Fruit fly (Drosophila melanogaster) whole organism, adult: ENCODE results near the gene Vha13.
A peak's percentile ranks its signal among the peaks of the same experiment; 100 is the strongest.

Experiments used
- CG11617 ChIP-seq: fragments of 200-800 bp; sonication (Bioruptor generic); optimal IDR thresholded peaks from 2 replicates; lab custom pipeline; 2017; ENCODE audit warnings: mild to moderate bottlenecking, missing biosample characterization, missing genetic modification reagents, missing genetic modification characterization
- CG12768 ChIP-seq: fragments of 200-800 bp; sonication (Bioruptor generic); optimal IDR thresholded peaks from 2 replicates; lab custom pipeline; 2017; ENCODE audit warnings: missing biosample characterization, missing genetic modification characterization, mild to moderate bottlenecking, moderate library complexity, missing genetic modification reagents
- CG14711 ChIP-seq: fragments of 200-800 bp; sonication (Bioruptor generic); optimal IDR thresholded peaks from 2 replicates; lab custom pipeline; 2018; ENCODE audit warnings: missing biosample characterization, mild to moderate bottlenecking, missing genetic modification characterization, moderate library complexity
- CG1620 ChIP-seq: fragments of 200-800 bp; sonication (Bioruptor generic); optimal IDR thresholded peaks from 2 replicates; lab custom pipeline; 2016; ENCODE audit warnings: missing biosample characterization, missing genetic modification characterization
- CG33017 ChIP-seq: fragments of 200-800 bp; sonication (Bioruptor generic); optimal IDR thresholded peaks from 2 replicates; lab custom pipeline; 2018; ENCODE audit warnings: missing biosample characterization, mild to moderate bottlenecking, missing genetic modification characterization, moderate library complexity
- CG5204 ChIP-seq: fragments of 200-800 bp; sonication (Bioruptor generic); optimal IDR thresholded peaks from 2 replicates; lab custom pipeline; 2016; ENCODE audit warnings: missing biosample characterization, missing genetic modification characterization
- CG7045 ChIP-seq: fragments of 200-800 bp; sonication (Bioruptor generic); optimal IDR thresholded peaks from 2 replicates; lab custom pipeline; 2017; ENCODE audit warnings: missing biosample characterization, mild to moderate bottlenecking, missing genetic modification characterization
- CG7101 ChIP-seq: fragments of 200-800 bp; sonication (Bioruptor generic); optimal IDR thresholded peaks from 2 replicates; lab custom pipeline; 2018; ENCODE audit warnings: missing biosample characterization, mild to moderate bottlenecking, missing genetic modification characterization, moderate library complexity
- Clk ChIP-seq: fragments of 200-800 bp; sonication (Bioruptor generic); optimal IDR thresholded peaks from 2 replicates; lab custom pipeline; 2017; ENCODE audit warnings: missing biosample characterization, missing genetic modification characterization
- Crg-1 ChIP-seq: fragments of 200-800 bp; sonication (Bioruptor generic); optimal IDR thresholded peaks from 2 replicates; lab custom pipeline; 2016; ENCODE audit warnings: missing biosample characterization, missing genetic modification characterization
- Hr96 ChIP-seq: fragments of 200-800 bp; sonication (Bioruptor generic); optimal IDR thresholded peaks from 2 replicates; lab custom pipeline; 2016; ENCODE audit warnings: missing biosample characterization, missing genetic modification characterization
- Mnt ChIP-seq: fragments of 200-800 bp; sonication (Bioruptor generic); optimal IDR thresholded peaks from 2 replicates; lab custom pipeline; 2016; ENCODE audit warnings: missing biosample characterization, mild to moderate bottlenecking, missing genetic modification characterization
- bab1 ChIP-seq: fragments of 200-800 bp; sonication (Bioruptor generic); optimal IDR thresholded peaks from 3 replicates; lab custom pipeline; 2019; ENCODE audit warnings: missing biosample characterization, mild to moderate bottlenecking, missing genetic modification characterization, moderate library complexity
- cic ChIP-seq: fragments of 200-800 bp; sonication (Bioruptor generic); optimal IDR thresholded peaks from 2 replicates; lab custom pipeline; 2017; ENCODE audit warnings: missing biosample characterization, mild to moderate bottlenecking, missing genetic modification characterization, moderate library complexity
- cnc ChIP-seq, 2 experiments: fragments of >200 bp; optimal IDR thresholded peaks; 2 replicates each; lab custom pipeline; 2017
- kay ChIP-seq: fragments of 200-800 bp; sonication (Bioruptor generic); peaks from one replicate; lab custom pipeline; 2016; ENCODE audit warnings: missing biosample characterization, missing genetic modification characterization, borderline replicate concordance
- ovo ChIP-seq: fragments of 200-800 bp; sonication (Bioruptor generic); optimal IDR thresholded peaks from 2 replicates; lab custom pipeline; 2016; ENCODE audit warnings: missing biosample characterization, missing genetic modification characterization
- pad ChIP-seq: fragments of 200-800 bp; sonication (Bioruptor generic); optimal IDR thresholded peaks from 3 replicates; lab custom pipeline; 2017; ENCODE audit warnings: missing biosample characterization, missing genetic modification characterization, mild to moderate bottlenecking, moderate library complexity, missing genetic modification reagents
- tj ChIP-seq: fragments of 200-800 bp; sonication (Bioruptor generic); optimal IDR thresholded peaks from 3 replicates; lab custom pipeline; 2017; ENCODE audit warnings: missing biosample characterization, mild to moderate bottlenecking, missing genetic modification characterization, moderate library complexity
- toe ChIP-seq: fragments of 200-800 bp; sonication (Bioruptor generic); optimal IDR thresholded peaks from 2 replicates; lab custom pipeline; 2016; ENCODE audit warnings: missing biosample characterization, missing genetic modification characterization

Vha13 gene

DNA sequence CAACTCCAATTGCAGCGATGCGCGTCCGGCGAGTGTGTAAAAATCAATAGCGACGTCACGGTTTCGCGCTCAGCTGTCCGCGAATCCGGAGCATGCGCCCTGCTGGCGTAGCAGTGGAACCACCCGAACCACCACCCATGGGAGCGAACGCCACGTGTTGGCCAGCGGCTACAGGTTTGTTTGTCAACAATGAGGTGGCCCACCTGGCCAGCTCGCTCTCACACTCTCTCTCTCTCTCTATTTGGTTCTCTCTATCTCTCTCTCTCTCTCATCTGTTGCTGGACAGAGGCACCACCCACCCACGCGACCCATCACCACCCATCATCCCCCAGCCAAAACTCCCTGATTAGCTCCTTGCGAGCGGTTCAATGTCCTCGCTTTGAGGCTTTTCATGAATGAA lies 12.3 kb upstream of the Vha13 start:
- TF ChIP-seq pad (GFP tag; lab: Kevin White, UChicago) (no peak), Mnt (GFP tag; lab: Kevin White, UChicago) (peak; percentile 67)

DNA sequence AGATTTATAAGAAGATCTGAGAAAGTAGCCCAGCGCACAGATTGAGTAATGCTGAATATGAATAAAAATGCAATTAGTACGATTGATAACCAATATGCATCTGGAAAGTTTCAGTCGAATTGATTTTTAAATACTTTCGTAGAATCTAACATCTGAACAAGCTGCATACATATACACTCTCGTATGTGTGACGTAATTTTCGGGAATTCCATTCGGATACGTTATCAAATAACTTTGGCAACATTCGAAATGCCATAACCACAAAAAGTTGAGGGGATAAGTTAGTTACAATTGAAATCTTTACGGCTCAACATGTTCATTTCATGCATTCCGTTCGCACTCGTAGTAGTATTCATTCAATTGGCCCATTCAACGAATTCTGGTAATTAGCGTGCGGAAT lies 6.5 kb upstream of the Vha13 start, which contains the start of gene CG31219:
Gene CG31219, plus strand, starts transcription at position 301 of the 400 bp plus-strand sequence.
- TF ChIP-seq CG33017 (tag; lab: Kevin White, UChicago), result no peak
- no peak for TF ChIP-seq toe (GFP tag; lab: Kevin White, UChicago)
- TF ChIP-seq Mnt (GFP tag; lab: Kevin White, UChicago), result no peak
- no peak for TF ChIP-seq Hr96 (GFP tag; lab: Kevin White, UChicago)
- no peak for TF ChIP-seq cnc (optimal IDR thresholded peaks at IDR 0.05; lab: Kevin White, UChicago)
- no peak for TF ChIP-seq tj
- no peak for TF ChIP-seq CG11617 (GFP tag; lab: Kevin White, UChicago)
- TF ChIP-seq Clk (GFP tag; lab: Kevin White, UChicago), result no peak
- TF ChIP-seq CG1620 (GFP tag; lab: Kevin White, UChicago), result no peak
- no peak for TF ChIP-seq kay (GFP tag; lab: Kevin White, UChicago)
- TF ChIP-seq CG7045 (GFP tag; lab: Kevin White, UChicago), result no peak
- TF ChIP-seq CG14711, result no peak
- no peak for TF ChIP-seq Crg-1
- TF ChIP-seq CG12768 (GFP tag; lab: Kevin White, UChicago), result no peak
- TF ChIP-seq ovo, result no peak
- no peak for TF ChIP-seq bab1
- no peak for TF ChIP-seq CG5204
- TF ChIP-seq CG7101 (tag; lab: Kevin White, UChicago), result no peak
- no peak for TF ChIP-seq cic (GFP tag; lab: Kevin White, UChicago)

DNA sequence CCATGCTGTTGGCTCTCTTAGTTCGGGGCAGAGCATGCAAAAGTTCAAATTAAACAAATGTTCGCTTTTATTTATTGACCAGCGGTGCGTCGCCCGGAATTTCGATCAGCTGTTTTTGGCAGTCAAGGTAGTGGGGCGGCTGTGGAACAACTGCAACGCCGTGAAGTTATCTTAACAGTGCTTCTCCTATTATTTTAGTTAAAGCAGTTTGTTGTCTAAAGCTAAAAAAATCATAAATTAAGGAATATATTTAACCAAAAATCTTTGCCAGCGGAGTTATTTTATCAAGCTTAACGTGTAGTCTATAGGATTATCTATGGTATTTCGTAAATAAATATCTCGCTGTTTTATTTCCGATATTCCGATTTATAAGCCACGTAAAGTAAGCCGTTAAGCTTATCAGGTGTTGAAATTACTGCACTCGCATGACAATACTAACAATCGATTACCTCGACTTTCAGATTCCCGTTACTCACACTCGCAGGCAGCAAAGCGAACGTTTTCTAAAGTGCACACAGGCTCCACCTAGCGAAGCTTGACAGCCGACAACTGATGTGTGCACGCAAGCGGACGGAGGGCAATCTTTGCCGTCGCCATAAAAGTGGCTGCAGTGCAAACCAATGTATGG lies 4.2 kb upstream of the Vha13 start, which contains the start of the genes CG6195 and CG31220:
Gene CG6195, minus strand, starts transcription at position 122 of the 628 bp plus-strand sequence.
Gene CG31220, plus strand, starts transcription at position 199 of the 628 bp plus-strand sequence.
- TF ChIP-seq CG14711, result no peak
- TF ChIP-seq CG33017 (tag; lab: Kevin White, UChicago), result no peak
- TF ChIP-seq Mnt (GFP tag; lab: Kevin White, UChicago), result peak; percentile 2
- TF ChIP-seq pad (GFP tag; lab: Kevin White, UChicago), result no peak
- TF ChIP-seq CG12768 (GFP tag; lab: Kevin White, UChicago), result no peak
- TF ChIP-seq CG7045 (GFP tag; lab: Kevin White, UChicago), result no peak
- no peak for TF ChIP-seq Clk (GFP tag; lab: Kevin White, UChicago)
- peak; percentile 93 for TF ChIP-seq ovo
- peak; percentile 66 for TF ChIP-seq bab1
- no peak for TF ChIP-seq CG1620 (GFP tag; lab: Kevin White, UChicago)
- no peak for TF ChIP-seq kay (GFP tag; lab: Kevin White, UChicago)
- peak; percentile 48 for TF ChIP-seq Hr96 (GFP tag; lab: Kevin White, UChicago)
- no peak for TF ChIP-seq cic (GFP tag; lab: Kevin White, UChicago)
- TF ChIP-seq CG11617 (GFP tag; lab: Kevin White, UChicago), result peak; percentile 36
- no peak for TF ChIP-seq cnc (optimal IDR thresholded peaks at IDR 0.05; lab: Kevin White, UChicago)
- TF ChIP-seq tj, result peak; percentile 56
- TF ChIP-seq Crg-1, result no peak
- no peak for TF ChIP-seq CG7101 (tag; lab: Kevin White, UChicago)
- TF ChIP-seq toe (GFP tag; lab: Kevin White, UChicago), result peak; percentile 51
- no peak for TF ChIP-seq CG5204

DNA sequence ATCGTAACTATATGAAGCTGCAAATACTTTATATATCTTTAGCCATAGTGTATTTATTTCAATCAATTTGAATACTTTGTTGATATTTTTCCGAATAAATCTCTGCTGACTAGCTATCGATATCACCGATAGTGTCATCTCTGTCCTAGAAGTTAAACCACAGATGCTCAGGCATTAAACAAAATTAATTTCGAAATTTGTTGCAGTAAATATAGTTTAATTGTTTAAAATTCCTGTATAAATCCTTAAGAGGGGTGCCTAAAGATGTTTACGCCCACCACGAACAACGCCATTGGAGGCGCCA lies 667 bp upstream of the Vha13 start, which contains the start of gene Nup58:
Gene Nup58, plus strand, starts transcription at position 126 of the 304 bp plus-strand sequence.
- TF ChIP-seq CG12768 (GFP tag; lab: Kevin White, UChicago) (no peak), CG5204 (peak; percentile 13), Mnt (GFP tag; lab: Kevin White, UChicago) (peak; percentile 22), toe (GFP tag; lab: Kevin White, UChicago) (peak; percentile 58), pad (GFP tag; lab: Kevin White, UChicago) (no peak)

DNA sequence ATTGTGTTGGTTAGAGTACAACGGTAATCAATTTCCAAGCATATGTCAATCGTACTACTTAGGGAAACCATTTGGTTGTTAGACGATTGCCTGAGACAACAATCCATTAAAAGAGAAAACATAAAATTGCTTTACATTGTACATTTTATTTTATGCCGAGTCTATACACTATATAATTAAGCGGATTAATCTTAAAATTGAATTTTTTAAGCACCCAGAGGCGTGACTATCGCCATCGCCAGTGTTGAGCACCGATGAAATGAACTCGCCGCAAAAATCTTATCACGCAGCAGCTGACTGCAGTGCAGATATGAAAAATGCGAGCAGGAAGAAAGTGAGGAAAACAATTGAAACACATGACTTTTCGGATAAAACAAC lies 1.3 kb downstream of the Vha13 start:
- peak; percentile 15 for TF ChIP-seq CG1620 (GFP tag; lab: Kevin White, UChicago)
- no peak for TF ChIP-seq CG7045 (GFP tag; lab: Kevin White, UChicago)
- no peak for TF ChIP-seq tj
- no peak for TF ChIP-seq CG11617 (GFP tag; lab: Kevin White, UChicago)
- no peak for TF ChIP-seq ovo
- peak; percentile 18 for TF ChIP-seq bab1
- TF ChIP-seq CG12768 (GFP tag; lab: Kevin White, UChicago), result no peak
- TF ChIP-seq CG5204, result no peak
- no peak for TF ChIP-seq CG33017 (tag; lab: Kevin White, UChicago)
- TF ChIP-seq kay (GFP tag; lab: Kevin White, UChicago), result no peak
- peak; percentile 41 for TF ChIP-seq CG7101 (tag; lab: Kevin White, UChicago)
- no peak for TF ChIP-seq Hr96 (GFP tag; lab: Kevin White, UChicago)
- TF ChIP-seq Crg-1, result peak; percentile 44
- TF ChIP-seq cic (GFP tag; lab: Kevin White, UChicago), result no peak
- no peak for TF ChIP-seq CG14711
- TF ChIP-seq pad (GFP tag; lab: Kevin White, UChicago), result peak; percentile 24
- peak; percentile 22 for TF ChIP-seq Mnt (GFP tag; lab: Kevin White, UChicago)
- no peak for TF ChIP-seq Clk (GFP tag; lab: Kevin White, UChicago)
- TF ChIP-seq toe (GFP tag; lab: Kevin White, UChicago), result no peak
- TF ChIP-seq cnc (optimal IDR thresholded peaks at IDR 0.05; lab: Kevin White, UChicago), result no peak
